Fruit fly (Drosophila melanogaster) whole organism, adult: ENCODE measurements around the gene CG11456.

ENCODE experiments used
- CG12768 ChIP-seq: fragments of 200-800 bp; sonication (Bioruptor generic); optimal IDR thresholded peaks from 2 replicates; lab custom pipeline; 2017; ENCODE audit warnings: missing biosample characterization, missing genetic modification characterization, mild to moderate bottlenecking, moderate library complexity, missing genetic modification reagents
- CG14711 ChIP-seq: fragments of 200-800 bp; sonication (Bioruptor generic); optimal IDR thresholded peaks from 2 replicates; lab custom pipeline; 2018; ENCODE audit warnings: missing biosample characterization, mild to moderate bottlenecking, missing genetic modification characterization, moderate library complexity
- CG1620 ChIP-seq: fragments of 200-800 bp; sonication (Bioruptor generic); optimal IDR thresholded peaks from 2 replicates; lab custom pipeline; 2016; ENCODE audit warnings: missing biosample characterization, missing genetic modification characterization
- CG5204 ChIP-seq: fragments of 200-800 bp; sonication (Bioruptor generic); optimal IDR thresholded peaks from 2 replicates; lab custom pipeline; 2016; ENCODE audit warnings: missing biosample characterization, missing genetic modification characterization
- bab1 ChIP-seq: fragments of 200-800 bp; sonication (Bioruptor generic); optimal IDR thresholded peaks from 3 replicates; lab custom pipeline; 2019; ENCODE audit warnings: missing biosample characterization, mild to moderate bottlenecking, missing genetic modification characterization, moderate library complexity
- toe ChIP-seq: fragments of 200-800 bp; sonication (Bioruptor generic); optimal IDR thresholded peaks from 2 replicates; lab custom pipeline; 2016; ENCODE audit warnings: missing biosample characterization, missing genetic modification characterization

DNA sequence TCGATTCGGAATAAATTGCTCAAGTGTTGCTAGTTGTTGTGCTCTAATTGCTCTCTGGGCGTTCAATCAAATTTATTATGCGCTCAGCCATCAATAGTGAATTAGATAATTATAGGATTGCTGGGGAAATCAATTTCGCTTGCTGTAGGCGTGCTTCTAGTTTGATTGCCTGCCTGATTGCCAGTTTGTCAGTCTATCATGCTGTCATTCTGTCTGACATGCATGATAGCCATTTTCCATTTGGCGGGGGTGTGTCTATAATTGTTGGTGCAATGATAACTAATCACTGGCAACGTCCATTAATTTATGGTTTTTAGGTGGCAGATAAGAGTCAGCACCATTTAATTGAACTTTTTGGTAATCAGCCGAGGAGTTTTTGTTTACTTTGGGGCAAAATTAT lies 15.8 kb downstream of the CG11456 start:
- no peak for TF ChIP-seq CG5204
- TF ChIP-seq CG1620 (GFP tag; lab: Kevin White, UChicago) = no peak
- no peak for TF ChIP-seq toe (GFP tag; lab: Kevin White, UChicago)
- TF ChIP-seq CG14711 (tag; lab: Kevin White, UChicago) = no peak
- no peak for TF ChIP-seq CG12768 (GFP tag; lab: Kevin White, UChicago)
- TF ChIP-seq bab1 = no peak
